Worm (Caenorhabditis elegans): Measurements from ENCODE around the gene C16C8.19.

DNA sequence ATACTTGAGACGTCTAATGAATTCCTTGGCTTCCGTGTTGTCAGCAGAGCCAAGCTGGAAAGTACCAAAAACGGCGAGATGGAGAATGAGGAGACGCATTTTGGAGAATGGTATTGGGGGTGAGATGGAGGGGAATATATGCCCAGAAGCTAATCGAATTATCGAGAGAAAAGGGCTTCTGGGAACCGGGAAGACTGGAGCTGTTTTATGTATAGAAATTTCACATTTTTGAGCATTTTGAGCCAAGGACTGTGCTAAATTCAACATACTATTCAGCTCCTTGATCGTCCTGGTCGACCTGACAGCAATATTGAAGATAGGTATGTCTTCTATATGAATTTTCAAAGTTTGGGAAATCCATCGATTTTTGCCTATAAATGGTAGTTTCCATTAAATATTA lies 1.8 kb downstream of the C16C8.19 start, which contains the start of gene C16C8.7:
- TF ChIP-seq lin-13 (GFP tag; optimal IDR thresholded peaks at IDR 0.05) (no peak), snpc-4 (tag; optimal IDR thresholded peaks at IDR 0.05) (no peak), R02D3.7 (tag; optimal IDR thresholded peaks at IDR 0.05) (no peak), fos-1 (tag; optimal IDR thresholded peaks at IDR 0.05) (no peak), lin-11 (tag; optimal IDR thresholded peaks at IDR 0.05) (no peak), ztf-11 (tag; optimal IDR thresholded peaks at IDR 0.05) (no peak), dmd-4 (tag; optimal IDR thresholded peaks at IDR 0.05) (no peak), F13H6.1 (tag; optimal IDR thresholded peaks at IDR 0.05) (no peak), skn-1 (tag; optimal IDR thresholded peaks at IDR 0.05) (no peak), ama-1 (optimal IDR thresholded peaks at IDR 0.05) (no peak), unc-39 (tag; optimal IDR thresholded peaks at IDR 0.05) (no peak), mbf-1 (tag; optimal IDR thresholded peaks at IDR 0.05) (no peak), nhr-237 (tag; optimal IDR thresholded peaks at IDR 0.05) (no peak)

Data from whole organism, L2 larva.